Fruit fly (Drosophila melanogaster) whole organism, embryonic: Measurements from ENCODE around the gene CG18596.

Experiments used
- Antp ChIP-seq: fragments of 200-800 bp; sonication (Bioruptor generic); optimal IDR thresholded peaks from 3 replicates; lab custom pipeline; 2016; ENCODE audit warnings: missing biosample characterization, missing genetic modification characterization
- Atf3 ChIP-seq: fragments of 200-800 bp; sonication (Bioruptor generic); optimal IDR thresholded peaks from 3 replicates; lab custom pipeline; 2016; ENCODE audit warnings: missing biosample characterization, missing genetic modification characterization
- B-H2 ChIP-seq: fragments of 200-800 bp; sonication (Bioruptor generic); optimal IDR thresholded peaks from 2 replicates; lab custom pipeline; 2018; ENCODE audit warnings: missing biosample characterization, mild to moderate bottlenecking, missing genetic modification characterization
- CG10366 ChIP-seq: fragments of 200-800 bp; sonication (Bioruptor generic); IDR thresholded peaks from 2 replicates; pipeline ENCODE4 v1.3.6; 2022; ENCODE audit warnings: missing biosample characterization, missing genetic modification characterization
- CG10543 ChIP-seq: fragments of 200-800 bp; sonication (Bioruptor generic); optimal IDR thresholded peaks from 3 replicates; lab custom pipeline; 2017; ENCODE audit warnings: missing biosample characterization, mild to moderate bottlenecking, missing genetic modification characterization, moderate library complexity
- CG13123 ChIP-seq: fragments of 200-800 bp; sonication (Bioruptor generic); optimal IDR thresholded peaks from 2 replicates; lab custom pipeline; 2016; ENCODE audit warnings: missing biosample characterization, missing genetic modification characterization
- CG13287 ChIP-seq: fragments of 200-800 bp; sonication (Bioruptor generic); IDR thresholded peaks from 2 replicates; pipeline ENCODE4 v1.3.6; 2022; ENCODE audit warnings: missing biosample characterization, missing genetic modification characterization; ENCODE audit not compliant: partially characterized antibody
- CG14441 ChIP-seq: fragments of 200-800 bp; sonication (Bioruptor generic); IDR thresholded peaks from 2 replicates; pipeline ENCODE4 v1.3.6; 2022; ENCODE audit warnings: missing biosample characterization, missing genetic modification characterization
- CG14965 ChIP-seq: fragments of 200-800 bp; sonication (Bioruptor generic); optimal IDR thresholded peaks from 2 replicates; lab custom pipeline; 2016; ENCODE audit warnings: missing biosample characterization, missing genetic modification characterization, borderline replicate concordance
- CG16813 ChIP-seq: fragments of 200-800 bp; sonication (Bioruptor generic); IDR thresholded peaks from 3 replicates; pipeline ENCODE4 v1.3.6; 2022; ENCODE audit warnings: missing biosample characterization, missing genetic modification characterization; ENCODE audit not compliant: partially characterized antibody
- CG16815 ChIP-seq: fragments of 200-800 bp; sonication (Bioruptor generic); optimal IDR thresholded peaks from 3 replicates; lab custom pipeline; 2017; ENCODE audit warnings: missing biosample characterization, mild to moderate bottlenecking, missing genetic modification characterization
- CG17829 ChIP-seq: fragments of 200-800 bp; optimal IDR thresholded peaks from 2 replicates; lab custom pipeline; 2019; ENCODE audit warnings: missing biosample characterization, mild to moderate bottlenecking, missing genetic modification characterization, moderate library complexity
- CG2120 ChIP-seq: fragments of 200-800 bp; sonication (Bioruptor generic); optimal IDR thresholded peaks from 3 replicates; lab custom pipeline; 2016; ENCODE audit warnings: missing biosample characterization, missing genetic modification characterization
- CG2678 ChIP-seq: fragments of 200-800 bp; sonication (Bioruptor generic); optimal IDR thresholded peaks from 3 replicates; lab custom pipeline; 2019; ENCODE audit warnings: missing biosample characterization, mild to moderate bottlenecking, missing genetic modification characterization, moderate library complexity
- CG3163 ChIP-seq: fragments of 200-800 bp; sonication (Bioruptor generic); optimal IDR thresholded peaks from 3 replicates; lab custom pipeline; 2016; ENCODE audit warnings: missing biosample characterization, missing genetic modification characterization
- CG4328 ChIP-seq: fragments of 200-800 bp; sonication (Bioruptor generic); optimal IDR thresholded peaks from 3 replicates; lab custom pipeline; 2017; ENCODE audit warnings: missing biosample characterization, missing genetic modification reagents, missing genetic modification characterization
- CG7745 ChIP-seq: fragments of 200-800 bp; sonication (Bioruptor generic); optimal IDR thresholded peaks from 2 replicates; lab custom pipeline; 2018; ENCODE audit warnings: missing biosample characterization, mild to moderate bottlenecking, missing genetic modification characterization, moderate library complexity
- CG8924 ChIP-seq: fragments of 200-800 bp; optimal IDR thresholded peaks from 3 replicates; lab custom pipeline; 2019; ENCODE audit warnings: missing biosample characterization, mild to moderate bottlenecking, missing genetic modification characterization, moderate library complexity
- CG9215 ChIP-seq: fragments of 200-800 bp; sonication (Bioruptor generic); IDR thresholded peaks from 2 replicates; pipeline ENCODE4 v1.3.6; 2022; ENCODE audit warnings: missing biosample characterization, missing genetic modification characterization
- CG9932 ChIP-seq: fragments of 200-800 bp; sonication (Bioruptor generic); IDR thresholded peaks from 2 replicates; pipeline ENCODE4 v1.3.6; 2022; ENCODE audit warnings: missing biosample characterization, missing genetic modification characterization
- CHES-1-like ChIP-seq: fragments of 200-800 bp; sonication (Bioruptor generic); optimal IDR thresholded peaks from 2 replicates; lab custom pipeline; 2016; ENCODE audit warnings: missing biosample characterization, missing genetic modification characterization
- Dip2 ChIP-seq: fragments of 200-800 bp; sonication (Bioruptor generic); IDR thresholded peaks from 2 replicates; pipeline ENCODE4 v1.3.6; 2022; ENCODE audit warnings: missing biosample characterization, missing genetic modification characterization
- Dref ChIP-seq: fragments of 200-800 bp; sonication (Bioruptor generic); IDR thresholded peaks from 2 replicates; pipeline ENCODE4 v1.3.6; 2022; ENCODE audit warnings: missing biosample characterization, missing genetic modification characterization
- Gsc ChIP-seq: fragments of 200-800 bp; sonication (Bioruptor generic); IDR thresholded peaks from 2 replicates; pipeline ENCODE4 v1.3.6; 2022; ENCODE audit warnings: missing biosample characterization, missing genetic modification characterization
- Lim3 ChIP-seq: fragments of 200-800 bp; sonication (Bioruptor generic); IDR thresholded peaks from 2 replicates; pipeline ENCODE4 v1.3.6; 2022; ENCODE audit warnings: missing biosample characterization, missing genetic modification characterization
- Lpt ChIP-seq: fragments of >200 bp; optimal IDR thresholded peaks from 2 replicates; lab custom pipeline; 2018; ENCODE audit warnings: missing biosample characterization, missing genetic modification characterization
- NC2β ChIP-seq: fragments of 200-800 bp; sonication (Bioruptor generic); optimal IDR thresholded peaks from 2 replicates; lab custom pipeline; 2016; ENCODE audit warnings: missing biosample characterization, missing genetic modification characterization
- Ravus ChIP-seq: fragments of 200-800 bp; sonication (Bioruptor generic); IDR thresholded peaks from 2 replicates; pipeline ENCODE4 v1.3.6; 2022; ENCODE audit warnings: missing biosample characterization, missing genetic modification characterization
- Rfx ChIP-seq: fragments of 200-800 bp; sonication (Bioruptor generic); IDR thresholded peaks from 2 replicates; pipeline ENCODE4 v1.3.6; 2022; ENCODE audit warnings: missing biosample characterization, missing genetic modification characterization
- Sox100B ChIP-seq: fragments of 200-800 bp; sonication (Bioruptor generic); optimal IDR thresholded peaks from 3 replicates; lab custom pipeline; 2018; ENCODE audit warnings: missing biosample characterization, mild to moderate bottlenecking, missing genetic modification characterization
- az2 ChIP-seq: fragments of 200-800 bp; sonication (Bioruptor generic); optimal IDR thresholded peaks from 3 replicates; lab custom pipeline; 2016; ENCODE audit warnings: missing biosample characterization, missing genetic modification characterization
- cad ChIP-seq: fragments of >200 bp; optimal IDR thresholded peaks from 2 replicates; lab custom pipeline; 2017; ENCODE audit warnings: missing biosample characterization, missing genetic modification characterization
- da ChIP-seq: fragments of 200-800 bp; sonication (Bioruptor generic); optimal IDR thresholded peaks from 2 replicates; lab custom pipeline; 2016; ENCODE audit warnings: missing biosample characterization, missing genetic modification characterization
- dysf ChIP-seq: fragments of 200-800 bp; sonication (Bioruptor generic); IDR thresholded peaks from 3 replicates; pipeline ENCODE4 v1.3.6; 2022; ENCODE audit warnings: missing biosample characterization, missing genetic modification characterization
- ems ChIP-seq: fragments of 200-800 bp; sonication (Bioruptor generic); optimal IDR thresholded peaks from 3 replicates; lab custom pipeline; 2016; ENCODE audit warnings: missing biosample characterization, missing genetic modification characterization
- en ChIP-seq: fragments of 200-800 bp; sonication (Bioruptor generic); optimal IDR thresholded peaks from 2 replicates; lab custom pipeline; 2016; ENCODE audit warnings: missing biosample characterization, missing genetic modification characterization
- gfzf ChIP-seq: fragments of 200-800 bp; sonication (Bioruptor generic); optimal IDR thresholded peaks from 2 replicates; lab custom pipeline; 2016; ENCODE audit warnings: missing biosample characterization, mild to moderate bottlenecking, missing genetic modification characterization, moderate library complexity
- ham ChIP-seq: fragments of 200-800 bp; sonication (Bioruptor generic); IDR thresholded peaks from 2 replicates; pipeline ENCODE4 v1.3.6; 2022; ENCODE audit warnings: missing biosample characterization, missing genetic modification characterization
- hbn ChIP-seq: fragments of 200-800 bp; sonication (Bioruptor generic); IDR thresholded peaks from 2 replicates; pipeline ENCODE4 v1.3.6; 2022; ENCODE audit warnings: missing biosample characterization, missing genetic modification characterization; ENCODE audit not compliant: partially characterized antibody
- hth ChIP-seq: fragments of >200 bp; optimal IDR thresholded peaks from 2 replicates; lab custom pipeline; 2017; ENCODE audit warnings: inconsistent platforms
- inv ChIP-seq: fragments of 200-800 bp; sonication (Bioruptor generic); IDR thresholded peaks from 2 replicates; pipeline ENCODE4 v1.3.6; 2022; ENCODE audit warnings: missing biosample characterization, missing genetic modification characterization; ENCODE audit not compliant: partially characterized antibody
- ken ChIP-seq: fragments of 200-800 bp; sonication (Bioruptor generic); IDR thresholded peaks from 3 replicates; pipeline ENCODE4 v1.3.6; 2022; ENCODE audit warnings: missing biosample characterization, missing genetic modification characterization
- klu ChIP-seq: fragments of 200-800 bp; sonication (Bioruptor generic); IDR thresholded peaks from 2 replicates; pipeline ENCODE4 v1.3.6; 2022; ENCODE audit warnings: missing biosample characterization, missing genetic modification characterization
- lilli ChIP-seq: fragments of 200-800 bp; sonication (Bioruptor generic); optimal IDR thresholded peaks from 3 replicates; lab custom pipeline; 2016; ENCODE audit warnings: missing biosample characterization, missing genetic modification characterization
- pan ChIP-seq, 4 experiments: fragments of >200 bp in 3 of 4; fragments of 200-800 bp in 1 of 4; sonication (Bioruptor generic) in 1 of 4; optimal IDR thresholded peaks in 3 of 4; IDR thresholded peaks in 1 of 4; 2 replicates each; pipeline versions ENCODE4 v1.3.6 to Lab custom; 2017 to 2022; ENCODE audit warnings: missing biosample characterization in 2 of 4, missing genetic modification characterization in 2 of 4, mixed read lengths in 1 of 4
- pnt ChIP-seq: fragments of 200-800 bp; sonication (Bioruptor generic); optimal IDR thresholded peaks from 3 replicates; lab custom pipeline; 2016; ENCODE audit warnings: missing biosample characterization, missing genetic modification characterization
- row ChIP-seq: fragments of 200-800 bp; sonication (Bioruptor generic); IDR thresholded peaks from 3 replicates; pipeline ENCODE4 v1.3.6; 2022; ENCODE audit warnings: missing biosample characterization, missing genetic modification characterization
- run ChIP-seq: fragments of 200-800 bp; sonication (Bioruptor generic); optimal IDR thresholded peaks from 3 replicates; lab custom pipeline; 2018; ENCODE audit warnings: missing biosample characterization, mild to moderate bottlenecking, missing genetic modification characterization
- tio ChIP-seq: fragments of 200-800 bp; sonication (Bioruptor generic); optimal IDR thresholded peaks from 2 replicates; lab custom pipeline; 2017; ENCODE audit warnings: missing biosample characterization, missing genetic modification characterization, inconsistent platforms
- tx ChIP-seq: fragments of 200-800 bp; sonication (Bioruptor generic); optimal IDR thresholded peaks from 2 replicates; lab custom pipeline; 2016; ENCODE audit warnings: missing biosample characterization, missing genetic modification characterization

Gene CG18596

DNA sequence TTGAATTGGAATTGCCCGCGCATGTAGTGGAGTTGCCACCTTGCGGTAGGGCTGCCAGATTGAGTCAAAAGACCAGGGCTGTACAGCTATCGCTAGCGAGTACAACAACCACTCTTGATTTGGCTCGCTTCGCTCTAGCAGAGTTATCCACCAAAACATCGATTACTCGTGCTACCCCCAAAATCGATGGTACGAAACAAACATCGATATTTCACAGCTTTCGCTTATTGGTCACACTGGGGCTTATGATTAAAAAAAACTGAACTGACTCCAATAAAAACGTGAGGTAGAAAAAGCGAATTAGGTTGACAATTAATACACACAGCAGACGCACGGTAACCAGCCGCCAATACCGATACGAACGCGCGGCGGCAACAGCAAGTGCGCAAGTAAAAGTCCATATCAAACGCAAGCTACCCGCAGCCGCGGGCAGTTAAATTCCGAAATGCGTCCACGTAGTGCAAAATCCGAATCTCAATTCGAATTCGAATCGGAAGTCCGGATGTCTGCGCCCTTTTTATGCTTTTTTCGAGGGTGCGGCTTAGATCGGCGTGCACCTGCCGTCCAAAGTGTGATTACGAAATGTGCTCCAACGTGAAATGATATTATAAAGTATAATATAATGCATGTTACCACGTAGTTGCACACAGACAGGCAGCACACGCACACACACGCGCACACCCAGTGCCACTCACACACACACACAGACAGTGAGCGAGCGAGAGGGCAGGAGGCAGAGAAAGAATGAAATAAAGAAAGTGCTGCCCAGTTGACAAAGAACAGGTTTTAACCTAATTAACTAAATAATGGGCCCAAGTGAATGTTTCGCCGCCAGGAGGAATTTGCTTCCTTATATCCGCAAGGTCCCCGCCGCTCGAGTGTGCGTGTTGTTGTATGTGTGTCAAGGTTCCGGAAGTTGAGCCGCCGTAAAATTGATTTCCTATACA lies 19.0 kb upstream of the CG18596 start, which contains the start of gene Sar1 (continued):
- no peak for TF ChIP-seq Lpt (GFP tag; lab: Kevin White, UChicago)
- TF ChIP-seq CG10366, result no peak
- no peak for TF ChIP-seq pnt (GFP tag; lab: Kevin White, UChicago)
- no peak for TF ChIP-seq cad (GFP tag; lab: Kevin White, UChicago)
- peak; percentile 95 for TF ChIP-seq hbn (GFP tag; lab: Robert Waterston, UW)
- no peak for TF ChIP-seq Ravus (GFP tag; lab: Robert Waterston, UW)
- no peak for TF ChIP-seq ken (GFP tag; lab: Robert Waterston, UW)
- peak; percentile 62 for TF ChIP-seq CHES-1-like
- peak; percentile 99 for TF ChIP-seq gfzf (GFP tag; lab: Kevin White, UChicago)
- TF ChIP-seq row (GFP tag; lab: Robert Waterston, UW), result peak; percentile 44; the same call in 2 of the 3 replicates
- peak; percentile 42 for TF ChIP-seq lilli (GFP tag; lab: Kevin White, UChicago)
- peak; percentile 60 for TF ChIP-seq CG3163 (GFP tag; lab: Kevin White, UChicago)
- TF ChIP-seq az2 (GFP tag; lab: Kevin White, UChicago), result no peak
- TF ChIP-seq ems (GFP tag; lab: Kevin White, UChicago), result no peak
- peak; percentile 61 for TF ChIP-seq Rfx (GFP tag; lab: Robert Waterston, UW)
- TF ChIP-seq CG13287 (GFP tag; lab: Robert Waterston, UW), result peak; percentile 98
- TF ChIP-seq pan (optimal IDR thresholded peaks at IDR 0.05; lab: Kevin White, UChicago), result no peak
- TF ChIP-seq pan (GFP tag; optimal IDR thresholded peaks at IDR 0.05 in 1 of 2, IDR thresholded peaks at IDR 0.05 in 1 of 2), result peak in 1 of 2 experiments; percentile 7
- no peak for TF ChIP-seq klu (GFP tag; lab: Robert Waterston, UW)
- no peak for TF ChIP-seq Gsc (GFP tag; lab: Robert Waterston, UW)
- no peak for TF ChIP-seq Lim3 (GFP tag; lab: Robert Waterston, UW)
- no peak for TF ChIP-seq Atf3 (GFP tag; lab: Kevin White, UChicago)
- TF ChIP-seq run (tag; lab: Kevin White, UChicago), result no peak
- peak; percentile 50 for TF ChIP-seq NC2β (GFP tag; lab: Kevin White, UChicago)
- TF ChIP-seq da, result no peak
- peak; percentile 12 for TF ChIP-seq CG14965 (GFP tag; lab: Kevin White, UChicago)
- no peak for TF ChIP-seq CG14441 (GFP tag; lab: Robert Waterston, UW)
- peak; percentile 98 for TF ChIP-seq Dref (GFP tag; lab: Robert Waterston, UW)
- TF ChIP-seq Antp, result peak; percentile 33
- no peak for TF ChIP-seq CG4328 (GFP tag; lab: Kevin White, UChicago)
- no peak for TF ChIP-seq CG2678 (tag; lab: Kevin White, UChicago)
- no peak for TF ChIP-seq CG16815 (GFP tag; lab: Kevin White, UChicago)
- TF ChIP-seq CG13123, result no peak
- TF ChIP-seq inv, result peak; percentile 89
- peak; percentile 50 for TF ChIP-seq CG2120 (GFP tag; lab: Kevin White, UChicago)
- TF ChIP-seq ham (GFP tag; lab: Robert Waterston, UW), result no peak; the same call in 1 of the 2 replicates
- no peak for TF ChIP-seq CG7745 (tag; lab: Kevin White, UChicago)
- TF ChIP-seq CG16813 (GFP tag; lab: Robert Waterston, UW), result peak; percentile 93
- TF ChIP-seq Dip2 (GFP tag; lab: Robert Waterston, UW), result no peak
- peak; percentile 58 for TF ChIP-seq B-H2 (GFP tag; lab: Kevin White, UChicago)
- no peak for TF ChIP-seq hth (lab: Kevin White, UChicago)
- no peak for TF ChIP-seq dysf (GFP tag; lab: Robert Waterston, UW)
- peak; percentile 50 for TF ChIP-seq CG17829 (tag; lab: Kevin White, UChicago)
- no peak for TF ChIP-seq tio (GFP tag; lab: Kevin White, UChicago)
- TF ChIP-seq CG9215, result no peak
- TF ChIP-seq CG9932 (GFP tag; lab: Robert Waterston, UW), result peak; percentile 67
- TF ChIP-seq tx, result peak; percentile 45
- TF ChIP-seq en, result no peak
- peak; percentile 48 for TF ChIP-seq CG10543 (GFP tag; lab: Kevin White, UChicago)
- no peak for TF ChIP-seq Sox100B (GFP tag; lab: Kevin White, UChicago)
- peak; percentile 22 for TF ChIP-seq CG8924
